Fruit fly (Drosophila melanogaster) whole organism, prepupa: ENCODE measurements around the gene CG31191.

ENCODE experiments used
- CG10631 ChIP-seq: fragments of 200-800 bp; sonication (Bioruptor generic); optimal IDR thresholded peaks from 2 replicates; lab custom pipeline; 2016; ENCODE audit warnings: missing biosample characterization, missing genetic modification characterization
- CG11294 ChIP-seq: fragments of 200-800 bp; sonication (Bioruptor generic); IDR thresholded peaks from 2 replicates; pipeline ENCODE4 v1.3.6; 2022; ENCODE audit warnings: missing biosample characterization, missing genetic modification characterization
- CG11902 ChIP-seq: fragments of 200-800 bp; sonication (Bioruptor generic); optimal IDR thresholded peaks from 3 replicates; lab custom pipeline; 2016; ENCODE audit warnings: missing biosample characterization, missing genetic modification characterization
- CG15336 ChIP-seq: fragments of 200-800 bp; sonication (Bioruptor generic); IDR thresholded peaks from 2 replicates; pipeline ENCODE4 v1.3.6; 2022; ENCODE audit warnings: missing biosample characterization, missing genetic modification characterization
- CG1621 ChIP-seq: fragments of 200-800 bp; sonication (Bioruptor generic); optimal IDR thresholded peaks from 3 replicates; lab custom pipeline; 2018; ENCODE audit warnings: missing biosample characterization, mild to moderate bottlenecking, missing genetic modification characterization
- CG16779 ChIP-seq: fragments of 200-800 bp; sonication (Bioruptor generic); optimal IDR thresholded peaks from 3 replicates; lab custom pipeline; 2017; ENCODE audit warnings: missing biosample characterization, mild to moderate bottlenecking, missing genetic modification characterization
- CG3032 ChIP-seq: fragments of 200-800 bp; optimal IDR thresholded peaks from 2 replicates; lab custom pipeline; 2019; ENCODE audit warnings: missing biosample characterization, mild to moderate bottlenecking, missing genetic modification characterization, moderate library complexity
- CG3919 ChIP-seq: fragments of 200-800 bp; sonication (Bioruptor generic); optimal IDR thresholded peaks from 3 replicates; lab custom pipeline; 2016; ENCODE audit warnings: missing biosample characterization, missing genetic modification characterization
- CG6276 ChIP-seq: fragments of 200-800 bp; sonication (Bioruptor generic); optimal IDR thresholded peaks from 2 replicates; lab custom pipeline; 2017; ENCODE audit warnings: missing biosample characterization, mild to moderate bottlenecking, missing genetic modification characterization
- CG6792 ChIP-seq: fragments of 200-800 bp; sonication (Bioruptor generic); optimal IDR thresholded peaks from 3 replicates; lab custom pipeline; 2016; ENCODE audit warnings: missing biosample characterization, missing genetic modification characterization
- CG6854 ChIP-seq: fragments of 200-800 bp; sonication (Bioruptor generic); optimal IDR thresholded peaks from 2 replicates; lab custom pipeline; 2017; ENCODE audit warnings: missing biosample characterization, mild to moderate bottlenecking, missing genetic modification characterization
- CG8119 ChIP-seq: fragments of 200-800 bp; sonication (Bioruptor generic); IDR thresholded peaks from 3 replicates; pipeline ENCODE4 v1.3.6; 2022; ENCODE audit warnings: missing biosample characterization, missing genetic modification characterization
- Eip75B ChIP-seq: fragments of 200-800 bp; sonication (Bioruptor generic); optimal IDR thresholded peaks from 3 replicates; lab custom pipeline; 2016; ENCODE audit warnings: missing biosample characterization, missing genetic modification characterization
- Eip93F ChIP-seq: fragments of 200-800 bp; sonication (Bioruptor generic); optimal IDR thresholded peaks from 2 replicates; lab custom pipeline; 2016; ENCODE audit warnings: missing biosample characterization, mild to moderate bottlenecking, missing genetic modification characterization
- Ets96B ChIP-seq: fragments of 200-800 bp; optimal IDR thresholded peaks from 2 replicates; lab custom pipeline; 2019; ENCODE audit warnings: missing biosample characterization, mild to moderate bottlenecking, missing genetic modification characterization, moderate library complexity
- Gug ChIP-seq: fragments of 200-800 bp; sonication (Bioruptor generic); IDR thresholded peaks from 2 replicates; pipeline ENCODE4 v1.3.6; 2022; ENCODE audit warnings: missing biosample characterization, missing genetic modification characterization
- Hr38 ChIP-seq: sonication (Bioruptor generic); optimal IDR thresholded peaks from 2 replicates; lab custom pipeline; 2016; ENCODE audit warnings: missing biosample characterization, missing genetic modification characterization
- Hr4 ChIP-seq: fragments of 200-800 bp; sonication (Bioruptor generic); optimal IDR thresholded peaks from 3 replicates; lab custom pipeline; 2016; ENCODE audit warnings: missing biosample characterization, missing genetic modification characterization
- Lpt ChIP-seq: fragments of 200-800 bp; sonication (Bioruptor generic); optimal IDR thresholded peaks from 3 replicates; lab custom pipeline; 2016; ENCODE audit warnings: missing biosample characterization, missing genetic modification characterization
- Met ChIP-seq: fragments of 200-800 bp; sonication (Bioruptor generic); optimal IDR thresholded peaks from 3 replicates; lab custom pipeline; 2016; ENCODE audit warnings: missing biosample characterization, missing genetic modification characterization
- Sox102F ChIP-seq: fragments of 200-800 bp; sonication (Bioruptor generic); optimal IDR thresholded peaks from 2 replicates; lab custom pipeline; 2016; ENCODE audit warnings: missing biosample characterization, mild to moderate bottlenecking, missing genetic modification characterization
- Sox14 ChIP-seq: fragments of 200-800 bp; sonication (Bioruptor generic); optimal IDR thresholded peaks from 3 replicates; lab custom pipeline; 2016; ENCODE audit warnings: missing biosample characterization, missing genetic modification characterization
- achi ChIP-seq: fragments of 200-800 bp; sonication (Bioruptor generic); optimal IDR thresholded peaks from 3 replicates; lab custom pipeline; 2016; ENCODE audit warnings: missing biosample characterization, missing genetic modification characterization
- dac ChIP-seq: fragments of 200-800 bp; sonication (Bioruptor generic); optimal IDR thresholded peaks from 2 replicates; lab custom pipeline; 2017; ENCODE audit warnings: missing biosample characterization, mild to moderate bottlenecking, missing genetic modification characterization
- dsx ChIP-seq: fragments of 200-800 bp; optimal IDR thresholded peaks from 3 replicates; lab custom pipeline; 2019; ENCODE audit warnings: missing biosample characterization, mild to moderate bottlenecking, missing genetic modification characterization, moderate library complexity; ENCODE audit not compliant: poor library complexity, severe bottlenecking
- eg ChIP-seq: fragments of 200-800 bp; sonication (Bioruptor generic); IDR thresholded peaks from 3 replicates; pipeline ENCODE4 v1.3.6; 2022; ENCODE audit warnings: missing biosample characterization, missing genetic modification characterization
- esn ChIP-seq: fragments of 200-800 bp; sonication (Bioruptor generic); optimal IDR thresholded peaks from 2 replicates; lab custom pipeline; 2016; ENCODE audit warnings: missing biosample characterization, mild to moderate bottlenecking, missing genetic modification characterization, moderate library complexity
- fd59A ChIP-seq: fragments of 200-800 bp; sonication (Bioruptor generic); optimal IDR thresholded peaks from 2 replicates; lab custom pipeline; 2017; ENCODE audit warnings: missing biosample characterization, mild to moderate bottlenecking, missing genetic modification characterization, missing genetic modification reagents
- fkh ChIP-seq: fragments of 200-800 bp; sonication (Bioruptor generic); optimal IDR thresholded peaks from 3 replicates; lab custom pipeline; 2017; ENCODE audit warnings: missing biosample characterization, mild to moderate bottlenecking, missing genetic modification characterization, moderate library complexity
- lz ChIP-seq: fragments of 200-800 bp; sonication (Bioruptor generic); optimal IDR thresholded peaks from 3 replicates; lab custom pipeline; 2016; ENCODE audit warnings: missing biosample characterization, missing genetic modification characterization
- spab ChIP-seq: fragments of 200-800 bp; sonication (Bioruptor generic); optimal IDR thresholded peaks from 2 replicates; lab custom pipeline; 2017; ENCODE audit warnings: missing biosample characterization, mild to moderate bottlenecking, missing genetic modification characterization, missing genetic modification reagents
- svp ChIP-seq: fragments of 200-800 bp; sonication (Bioruptor generic); peaks from one replicate; lab custom pipeline; 2016; ENCODE audit warnings: missing biosample characterization, missing genetic modification characterization
- topi ChIP-seq: fragments of 200-800 bp; sonication (Bioruptor generic); optimal IDR thresholded peaks from 3 replicates; lab custom pipeline; 2016; ENCODE audit warnings: missing biosample characterization, missing genetic modification characterization

Gene CG31191

DNA sequence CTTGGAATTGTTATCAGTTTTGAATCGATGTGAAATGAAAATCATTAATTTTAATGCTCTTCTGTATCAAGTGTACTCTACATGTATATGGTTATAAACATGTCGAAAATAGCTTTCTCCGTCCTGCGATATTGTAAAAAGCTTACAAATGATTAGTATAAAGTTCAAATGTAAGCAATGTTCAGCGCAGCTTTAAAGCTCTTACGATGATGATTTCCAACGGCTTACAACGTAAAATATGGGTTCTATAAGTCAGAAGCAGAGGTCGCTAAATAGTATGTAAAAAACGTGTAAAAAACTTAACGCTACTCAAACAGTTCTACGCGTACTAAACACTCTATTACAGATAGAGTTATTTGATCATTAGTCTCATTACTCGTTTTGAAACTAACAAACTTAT lies 36.7 kb downstream of the CG31191 start:
- TF ChIP-seq CG6854 (GFP tag; lab: Kevin White, UChicago): no peak
- TF ChIP-seq Gug (GFP tag; lab: Robert Waterston, UW): no peak
- TF ChIP-seq, all 60 proteins: peak for 0

DNA sequence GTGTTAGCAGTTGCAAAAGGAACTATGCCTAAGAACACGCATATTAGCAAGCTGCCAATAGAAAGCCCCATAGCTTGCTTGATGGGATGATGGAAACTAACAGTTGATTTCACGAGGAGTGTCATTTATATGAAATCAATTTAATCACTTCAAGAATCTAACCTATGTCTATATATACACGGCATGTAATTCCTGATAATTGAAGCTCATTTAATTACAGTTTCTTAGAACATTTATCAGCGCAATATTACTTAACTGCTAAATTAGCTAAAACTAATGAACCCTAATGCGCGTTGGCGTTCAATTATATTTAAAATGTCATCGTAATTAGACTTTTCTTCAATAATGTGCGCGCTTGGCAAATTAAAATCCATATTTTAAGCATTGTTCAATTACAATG lies 39.9 kb downstream of the CG31191 start, which contains the start of gene TotX:
TotX (minus strand) TSS at position 101 of the 400 bp plus-strand sequence.
- TF ChIP-seq spab (GFP tag; lab: Kevin White, UChicago): no peak
- no peak for TF ChIP-seq dac (GFP tag; lab: Kevin White, UChicago)
- TF ChIP-seq fd59A (GFP tag; lab: Kevin White, UChicago): no peak
- TF ChIP-seq CG3032: no peak
- TF ChIP-seq Eip75B (GFP tag; lab: Kevin White, UChicago): no peak
- no peak for TF ChIP-seq Hr38 (GFP tag; lab: Kevin White, UChicago)
- TF ChIP-seq CG6854 (GFP tag; lab: Kevin White, UChicago): no peak
- no peak for TF ChIP-seq topi (GFP tag; lab: Kevin White, UChicago)
- TF ChIP-seq Hr4 (GFP tag; lab: Kevin White, UChicago): no peak
- no peak for TF ChIP-seq dsx
- TF ChIP-seq esn (GFP tag; lab: Kevin White, UChicago): no peak
- no peak for TF ChIP-seq CG8119 (GFP tag; lab: Robert Waterston, UW)
- TF ChIP-seq CG11294 (GFP tag; lab: Robert Waterston, UW): no peak
- no peak for TF ChIP-seq Eip93F (GFP tag; lab: Kevin White, UChicago)
- no peak for TF ChIP-seq CG6276 (GFP tag; lab: Kevin White, UChicago)
- no peak for TF ChIP-seq CG16779
- TF ChIP-seq Ets96B (tag; lab: Kevin White, UChicago): no peak
- no peak for TF ChIP-seq CG1621
- no peak for TF ChIP-seq Sox14 (GFP tag; lab: Kevin White, UChicago)

DNA sequence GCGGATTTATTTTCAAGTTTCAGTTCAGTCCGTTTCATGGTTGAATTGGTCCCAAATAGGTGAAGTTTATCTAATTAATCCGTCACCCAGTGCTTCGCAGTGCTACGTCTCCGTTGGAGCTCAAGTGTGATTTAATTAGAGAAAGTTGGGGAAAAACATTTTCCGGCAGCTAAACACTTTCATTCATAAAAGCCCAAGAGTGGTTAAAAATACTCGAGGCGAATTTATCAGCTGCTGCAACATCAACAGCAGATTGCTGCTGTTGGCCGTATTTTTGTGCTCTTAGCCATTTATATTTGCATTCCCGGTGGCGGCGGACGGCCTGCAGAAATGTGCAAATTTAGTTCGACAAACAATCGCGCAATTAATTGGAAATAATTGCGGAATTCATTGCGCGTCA lies 43.7 kb downstream of the CG31191 start, which contains the start of gene Grik:
Grik (plus strand) TSS at position 301 of the 400 bp plus-strand sequence.
- TF ChIP-seq CG1621: no peak
- no peak for TF ChIP-seq CG6792 (GFP tag; lab: Kevin White, UChicago)
- no peak for TF ChIP-seq lz
- no peak for TF ChIP-seq Eip75B (GFP tag; lab: Kevin White, UChicago)
- no peak for TF ChIP-seq Lpt
- no peak for TF ChIP-seq spab (GFP tag; lab: Kevin White, UChicago)
- no peak for TF ChIP-seq CG15336
- no peak for TF ChIP-seq Sox102F (GFP tag; lab: Kevin White, UChicago)
- no peak for TF ChIP-seq achi (GFP tag; lab: Kevin White, UChicago)

DNA sequence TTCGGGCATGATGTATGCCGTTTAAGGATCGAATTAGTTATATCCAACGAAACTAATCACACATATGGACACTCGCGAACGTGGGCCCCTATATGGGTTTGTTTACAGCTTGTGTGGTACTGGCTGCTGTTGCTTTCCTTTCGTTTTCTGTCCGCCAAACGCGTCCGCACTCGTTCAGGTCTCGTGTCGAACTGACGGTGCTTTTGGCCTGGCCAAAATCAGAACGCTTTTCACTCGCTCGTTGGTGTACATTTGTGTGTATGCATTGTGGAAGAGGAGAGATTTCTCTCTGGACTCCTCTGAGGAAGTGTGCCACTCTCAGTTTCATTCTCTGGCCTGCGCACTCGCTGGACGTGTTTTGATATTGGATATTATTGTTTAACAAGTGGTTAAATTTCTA lies 48.2 kb downstream of the CG31191 start, which contains the start of gene Ktl:
Ktl (minus strand) TSS at position 193 of the 400 bp plus-strand sequence.
- TF ChIP-seq Hr4 (GFP tag; lab: Kevin White, UChicago): no peak
- no peak for TF ChIP-seq CG11902
- TF ChIP-seq, all 60 proteins: peak for 0

DNA sequence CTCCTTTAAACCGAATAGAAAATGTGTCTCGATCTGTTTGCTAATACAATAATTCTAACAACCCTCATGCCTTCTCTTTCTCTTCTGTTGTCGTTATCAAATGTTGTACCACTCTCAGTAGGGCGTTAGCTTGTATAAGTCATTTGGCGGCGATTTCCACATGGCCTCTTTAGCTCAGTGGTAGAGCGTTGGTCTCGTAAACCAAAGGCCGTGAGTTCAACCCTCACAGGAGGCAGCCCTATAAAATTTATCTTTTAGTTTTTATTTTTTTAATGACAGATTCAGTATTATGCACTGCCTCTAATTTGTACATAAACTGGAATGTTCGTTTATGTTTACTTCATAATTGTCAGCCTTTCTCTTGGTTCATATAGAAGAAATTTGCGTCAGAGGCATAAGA lies 53.8 kb downstream of the CG31191 start:
- TF ChIP-seq CG3919 (GFP tag; lab: Kevin White, UChicago) (no peak), fkh (GFP tag; lab: Kevin White, UChicago) (peak; percentile 8)

DNA sequence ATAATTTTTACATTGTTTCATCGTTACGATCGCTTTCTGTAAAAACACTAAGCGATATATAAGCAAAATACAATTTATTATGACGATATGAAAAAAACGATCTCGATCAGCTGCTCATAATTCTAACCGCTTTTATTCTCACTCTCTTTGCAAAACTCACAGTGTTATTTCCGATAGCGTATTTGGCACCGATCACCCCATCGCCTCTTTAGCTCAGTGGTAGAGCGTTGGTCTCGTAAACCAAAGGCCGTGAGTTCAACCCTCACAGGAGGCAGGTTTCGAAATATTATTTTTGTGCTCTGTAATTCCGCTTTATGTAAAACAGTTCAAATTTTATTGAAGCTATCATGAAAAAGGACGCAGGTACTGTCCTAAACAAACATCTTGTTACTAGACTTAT lies 54.4 kb downstream of the CG31191 start:
- TF ChIP-seq CG10631 (GFP tag; lab: Kevin White, UChicago): no peak
- TF ChIP-seq Met: no peak
- TF ChIP-seq eg (GFP tag; lab: Robert Waterston, UW): no peak
- TF ChIP-seq esn (GFP tag; lab: Kevin White, UChicago): no peak
- peak; percentile 73 for TF ChIP-seq svp
- TF ChIP-seq, all 60 proteins: peak for 1
